Worm (Caenorhabditis elegans): ENCODE results near the gene paic-1.

DNA sequence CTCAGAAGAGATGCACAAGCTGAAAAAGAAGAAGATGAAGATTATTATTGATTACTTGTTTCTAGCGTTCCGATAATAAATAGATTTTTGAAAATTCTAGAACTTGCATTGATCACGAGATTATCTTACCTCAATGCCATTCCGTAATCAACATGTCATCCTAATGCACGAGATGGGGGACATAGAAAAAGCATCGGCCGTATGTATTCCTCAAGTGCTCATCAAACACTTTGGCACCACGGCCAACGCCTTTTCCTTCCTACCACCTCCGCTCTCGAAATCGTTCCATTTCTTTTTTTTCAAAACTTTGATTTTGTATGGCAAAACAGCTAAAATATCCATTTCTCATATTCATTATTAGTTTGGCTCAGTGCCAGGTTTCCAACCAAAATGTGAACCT, 13.6 kb downstream of the paic-1 start, which contains the start of gene lat-2:
- TF ChIP-seq W03F9.2 (tag; optimal IDR thresholded peaks at IDR 0.05) (no peak), him-1 (tag; optimal IDR thresholded peaks at IDR 0.05) (no peak)
